Worm (Caenorhabditis elegans) whole organism, young adult: ENCODE results near the gene mrps-2.

Experiments
- B0019.2 ChIP-seq: fragments of 200-800 bp; sonication (Bioruptor generic); conservative IDR thresholded peaks from 2 replicates; pipeline ENCODE4 v1.3.6; 2022; ENCODE audit warnings: missing genetic modification reagents, missing genetic modification characterization, missing compliant biosample characterization
- C17E4.6 ChIP-seq: fragments of 200-800 bp; sonication (Bioruptor generic); IDR thresholded peaks from 2 replicates; pipeline ENCODE4 v1.3.6; 2022; ENCODE audit warnings: missing genetic modification reagents, missing genetic modification characterization, missing compliant biosample characterization
- F57C9.4 ChIP-seq: sonication (generic microtip); optimal IDR thresholded peaks from 2 replicates; lab custom pipeline; 2017; ENCODE audit warnings: mild to moderate bottlenecking, missing genetic modification characterization, missing compliant biosample characterization
- T07F8.4 ChIP-seq: sonication (generic microtip); optimal IDR thresholded peaks from 2 replicates; lab custom pipeline; 2016; ENCODE audit warnings: mild to moderate bottlenecking, missing genetic modification characterization, moderate library complexity, missing compliant biosample characterization
- T26A5.8 ChIP-seq: sonication (generic microtip); optimal IDR thresholded peaks from 2 replicates; lab custom pipeline; 2016; ENCODE audit warnings: missing genetic modification characterization, missing compliant biosample characterization
- Y67H2A.10 ChIP-seq: fragments of 200-800 bp; sonication (Bioruptor generic); conservative IDR thresholded peaks from 2 replicates; pipeline ENCODE4 v1.3.6; 2022; ENCODE audit warnings: missing genetic modification reagents, missing genetic modification characterization, missing compliant biosample characterization
- akir-1 ChIP-seq: fragments of 200-800 bp; sonication (Bioruptor generic); optimal IDR thresholded peaks from 2 replicates; lab custom pipeline; 2018; ENCODE audit warnings: mild to moderate bottlenecking, missing genetic modification characterization, moderate library complexity, missing compliant biosample characterization
- ama-1 ChIP-seq, 3 experiments: fragments of 150-350 bp in 1 of 3; sonication (generic microtip) in 2 of 3; optimal IDR thresholded peaks; 2 replicates each; lab custom pipeline; 2014 to 2018; ENCODE audit warnings: missing biosample characterization in 2 of 3, missing genetic modification characterization in 2 of 3, missing genetic modification reagents in 2 of 3
- athp-1 ChIP-seq: sonication (generic microtip); optimal IDR thresholded peaks from 2 replicates; lab custom pipeline; 2017; ENCODE audit warnings: mild to moderate bottlenecking, missing genetic modification characterization, missing compliant biosample characterization
- attf-5 ChIP-seq: fragments of 200-800 bp; sonication (Bioruptor generic); optimal IDR thresholded peaks from 2 replicates; lab custom pipeline; 2018; ENCODE audit warnings: mild to moderate bottlenecking, missing genetic modification characterization, missing compliant biosample characterization
- attf-6 ChIP-seq: fragments of 200-800 bp; sonication (Bioruptor generic); IDR thresholded peaks from 2 replicates; pipeline ENCODE4 v1.3.6; 2022; ENCODE audit warnings: missing genetic modification reagents, missing genetic modification characterization, missing compliant biosample characterization
- ccch-3 ChIP-seq: fragments of 200-800 bp; sonication (Bioruptor generic); optimal IDR thresholded peaks from 2 replicates; lab custom pipeline; 2018; ENCODE audit warnings: mild to moderate bottlenecking, missing genetic modification characterization, missing compliant biosample characterization
- cebp-2 ChIP-seq: fragments of 200-800 bp; sonication (Bioruptor generic); IDR thresholded peaks from 2 replicates; pipeline ENCODE4 v1.3.6; 2022; ENCODE audit warnings: missing genetic modification characterization, missing compliant biosample characterization
- ceh-100 ChIP-seq: fragments of 200-800 bp; sonication (Bioruptor generic); IDR thresholded peaks from 2 replicates; pipeline ENCODE4 v1.3.6; 2022; ENCODE audit warnings: missing genetic modification reagents, missing genetic modification characterization, missing compliant biosample characterization
- ceh-27 ChIP-seq: fragments of 200-800 bp; sonication (Bioruptor generic); optimal IDR thresholded peaks from 2 replicates; lab custom pipeline; 2018; ENCODE audit warnings: mild to moderate bottlenecking, missing genetic modification characterization, moderate library complexity, missing compliant biosample characterization
- ceh-58 ChIP-seq: fragments of 200-800 bp; sonication (Bioruptor generic); IDR thresholded peaks from 2 replicates; pipeline ENCODE4 v1.3.6; 2022; ENCODE audit warnings: missing genetic modification characterization, missing compliant biosample characterization
- dox-1 ChIP-seq: fragments of 200-800 bp; sonication (Bioruptor generic); IDR thresholded peaks from 2 replicates; pipeline ENCODE4 v1.3.6; 2022; ENCODE audit warnings: missing genetic modification reagents, missing genetic modification characterization, missing compliant biosample characterization
- dpl-1 ChIP-seq: fragments of 150-350 bp; optimal IDR thresholded peaks from 2 replicates; lab custom pipeline; 2014; ENCODE audit warnings: missing biosample characterization, missing genetic modification reagents, missing genetic modification characterization
- egl-18 ChIP-seq: fragments of 200-800 bp; sonication (Bioruptor generic); IDR thresholded peaks from 2 replicates; pipeline ENCODE4 v1.3.6; 2022; ENCODE audit warnings: missing genetic modification reagents, missing genetic modification characterization, missing compliant biosample characterization
- fkh-3 ChIP-seq: sonication (generic microtip); optimal IDR thresholded peaks from 2 replicates; lab custom pipeline; 2016; ENCODE audit warnings: mild to moderate bottlenecking, missing genetic modification characterization, missing compliant biosample characterization
- let-607 ChIP-seq, 2 experiments: fragments of 200-800 bp in 1 of 2; sonication (Bioruptor generic) in 1 of 2; sonication (generic microtip) in 1 of 2; optimal IDR thresholded peaks; 2 replicates each; lab custom pipeline; 2016 to 2018; ENCODE audit warnings: mild to moderate bottlenecking in 2 of 2, missing compliant biosample characterization in 2 of 2, missing genetic modification characterization in 2 of 2, moderate library complexity in 2 of 2, missing genotype in 1 of 2
- lin-35 ChIP-seq, 3 experiments: fragments of 150-350 bp in 2 of 3; sonication (generic microtip) in 1 of 3; optimal IDR thresholded peaks; 2 replicates each; lab custom pipeline; 2014 to 2018; ENCODE audit warnings: missing biosample characterization in 3 of 3, missing genetic modification characterization in 3 of 3, missing genetic modification reagents in 3 of 3
- lir-1 ChIP-seq: fragments of 200-800 bp; sonication (Bioruptor generic); conservative IDR thresholded peaks from 2 replicates; pipeline ENCODE4 v1.3.6; 2022; ENCODE audit warnings: missing genetic modification reagents, missing genetic modification characterization, missing compliant biosample characterization
- madf-3 ChIP-seq: fragments of 200-800 bp; sonication (Bioruptor generic); IDR thresholded peaks from 2 replicates; pipeline ENCODE4 v1.3.6; 2022; ENCODE audit warnings: missing genetic modification reagents, missing genetic modification characterization, missing compliant biosample characterization
- madf-6 ChIP-seq: fragments of 200-800 bp; sonication (Bioruptor generic); IDR thresholded peaks from 2 replicates; pipeline ENCODE4 v1.3.6; 2022; ENCODE audit warnings: missing genetic modification reagents, missing genetic modification characterization, missing compliant biosample characterization
- mcd-1 ChIP-seq: fragments of 200-800 bp; sonication (Bioruptor generic); IDR thresholded peaks from 2 replicates; pipeline ENCODE4 v1.3.6; 2022; ENCODE audit warnings: missing genetic modification reagents, missing genetic modification characterization, missing compliant biosample characterization
- mel-28 ChIP-seq: sonication (generic microtip); optimal IDR thresholded peaks from 2 replicates; lab custom pipeline; 2016; ENCODE audit warnings: borderline replicate concordance, mild to moderate bottlenecking, missing genetic modification characterization, missing compliant biosample characterization
- mes-4 ChIP-seq: sonication (generic microtip); optimal IDR thresholded peaks from 2 replicates; lab custom pipeline; 2016; ENCODE audit warnings: missing genotype, missing genetic modification characterization, missing compliant biosample characterization
- mxl-1 ChIP-seq: sonication (generic microtip); optimal IDR thresholded peaks from 2 replicates; lab custom pipeline; 2016; ENCODE audit warnings: missing genetic modification characterization, missing compliant biosample characterization
- nhr-179 ChIP-seq: sonication (generic microtip); optimal IDR thresholded peaks from 2 replicates; lab custom pipeline; 2016; ENCODE audit warnings: mild to moderate bottlenecking, missing genetic modification characterization, missing compliant biosample characterization
- pha-4 ChIP-seq: fragments of 150-350 bp; sonication (generic microtip); optimal IDR thresholded peaks from 2 replicates; lab custom pipeline; 2014; ENCODE audit warnings: missing biosample characterization, missing genetic modification reagents, missing genetic modification characterization
- repo-1 ChIP-seq: sonication (generic microtip); optimal IDR thresholded peaks from 2 replicates; lab custom pipeline; 2017; ENCODE audit warnings: mild to moderate bottlenecking, missing genetic modification characterization, missing compliant biosample characterization
- sea-2 ChIP-seq: fragments of 200-800 bp; sonication (Bioruptor generic); IDR thresholded peaks from 2 replicates; pipeline ENCODE4 v1.3.6; 2022; ENCODE audit warnings: missing genetic modification characterization, missing compliant biosample characterization
- snpc-1.3 ChIP-seq: sonication (generic microtip); optimal IDR thresholded peaks from 2 replicates; lab custom pipeline; 2017; ENCODE audit warnings: missing genetic modification characterization, mild to moderate bottlenecking, missing compliant biosample characterization, antibody characterized with exemption, moderate library complexity, missing genotype, missing genetic modification reagents; ENCODE audit not compliant: insufficient read depth
- somi-1 ChIP-seq: fragments of 200-800 bp; sonication (Bioruptor generic); optimal IDR thresholded peaks from 2 replicates; lab custom pipeline; 2018; ENCODE audit warnings: mild to moderate bottlenecking, missing genetic modification characterization, missing compliant biosample characterization
- unc-130 ChIP-seq: sonication (generic microtip); optimal IDR thresholded peaks from 2 replicates; lab custom pipeline; 2016; ENCODE audit warnings: missing genetic modification reagents, missing genetic modification characterization, missing compliant biosample characterization
- ztf-18 ChIP-seq: sonication (generic microtip); optimal IDR thresholded peaks from 2 replicates; lab custom pipeline; 2016; ENCODE audit warnings: missing genotype, mild to moderate bottlenecking, missing genetic modification characterization, missing compliant biosample characterization

mrps-2 gene

DNA sequence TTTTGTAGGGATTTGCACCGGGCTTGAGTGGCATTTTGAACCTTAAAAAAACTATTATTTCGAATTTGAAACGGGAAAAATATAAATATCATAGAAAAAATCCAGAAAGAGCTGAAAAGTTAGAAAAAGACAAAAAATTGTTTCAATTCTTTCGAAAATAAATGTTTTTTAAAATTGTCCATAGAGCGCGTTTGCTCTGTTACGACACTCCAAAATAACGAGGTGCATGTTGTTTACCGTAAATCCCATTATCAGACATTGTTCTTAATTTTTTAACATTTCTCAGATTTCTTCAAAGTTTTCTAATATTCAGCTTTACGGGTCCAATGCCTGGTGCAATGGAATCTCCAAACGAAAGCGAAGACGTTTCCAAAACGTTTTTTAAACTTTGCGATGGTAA, 3.4 kb upstream of the mrps-2 start, which contains the start of the genes dnj-22 and natc-1 (continued):
- TF ChIP-seq C17E4.6 (GFP tag; lab: Robert Waterston, UW): no peak
- no peak for TF ChIP-seq lir-1 (GFP tag; lab: Robert Waterston, UW)
- no peak for TF ChIP-seq ceh-100
- TF ChIP-seq, all 124 proteins: peak for 18

DNA sequence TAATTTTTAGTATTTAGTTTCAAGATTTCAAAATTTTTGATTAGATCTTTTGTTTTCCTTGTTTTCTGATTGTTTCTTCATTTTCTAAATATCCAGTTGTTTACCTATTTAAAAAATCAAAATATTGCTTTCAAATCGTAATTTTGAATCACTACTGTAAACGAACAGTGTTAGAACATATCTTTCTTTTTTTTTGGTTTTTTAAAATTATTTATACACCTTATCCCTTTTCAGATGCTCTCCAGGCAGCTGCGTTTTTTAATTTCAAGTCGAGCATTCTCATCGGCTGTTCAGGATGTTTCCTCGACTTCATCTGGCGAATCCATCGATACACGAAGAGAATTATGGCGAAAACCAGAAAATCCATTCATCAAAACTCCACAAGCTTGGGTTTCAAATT, 1.5 kb downstream of the mrps-2 start, which contains the start of gene mrpl-4:
Gene mrpl-4, plus strand, starts transcription at position 235 of the 400 bp plus-strand sequence.
- TF ChIP-seq fkh-3 (tag; lab: Kevin White, UChicago) (no peak), attf-5 (GFP tag; lab: Kevin White, UChicago) (no peak)

DNA sequence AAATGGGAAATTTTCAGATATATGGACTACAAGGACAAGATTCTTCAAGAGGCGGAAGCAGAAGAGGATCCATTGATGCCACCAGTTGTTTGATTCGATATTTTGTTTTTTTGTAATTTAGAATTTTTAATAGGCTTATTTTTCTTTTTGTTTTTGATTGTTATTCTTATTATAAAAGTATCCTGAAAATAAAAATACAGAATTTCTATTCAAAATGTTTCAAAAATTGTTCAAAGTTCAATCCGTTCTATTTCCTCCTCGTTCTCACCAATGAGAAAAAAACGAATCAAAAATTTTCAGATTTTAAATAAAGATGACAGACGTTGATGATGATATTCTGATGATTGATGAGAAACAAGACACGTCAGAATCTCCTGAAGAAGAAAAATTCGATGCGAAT, 3.3 kb downstream of the mrps-2 start, which contains the start of gene phf-30:
Gene phf-30, plus strand, starts transcription at position 301 of the 400 bp plus-strand sequence.
- no peak for TF ChIP-seq ztf-18 (tag; lab: Kevin White, UChicago)
- no peak for TF ChIP-seq dpl-1 (GFP tag; lab: Kevin White, UChicago)
- no peak for TF ChIP-seq egl-18
- TF ChIP-seq ceh-27: no peak
- no peak for TF ChIP-seq F57C9.4 (tag; lab: Kevin White, UChicago)
- no peak for TF ChIP-seq athp-1
- TF ChIP-seq Y67H2A.10 (GFP tag; lab: Robert Waterston, UW): no peak
- no peak for TF ChIP-seq madf-6 (GFP tag; lab: Robert Waterston, UW)

DNA sequence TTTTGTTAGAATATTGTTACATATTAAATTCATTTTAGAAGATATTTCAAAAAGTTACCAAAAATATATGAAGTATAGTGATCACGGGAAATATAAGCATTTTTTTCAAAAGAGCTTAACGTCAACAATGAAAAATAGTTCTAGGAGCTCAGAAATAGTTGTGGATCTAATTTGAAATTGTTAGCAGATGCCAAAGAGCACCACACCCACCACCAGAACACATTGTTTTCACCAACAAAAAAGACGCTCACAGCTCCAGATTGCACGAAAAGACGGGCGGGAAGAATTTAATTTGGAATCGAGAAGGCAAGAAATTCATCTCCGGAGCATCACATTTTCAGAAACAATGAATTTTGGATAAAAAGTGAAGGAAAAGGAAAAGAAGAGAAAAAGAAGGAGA, 5.4 kb downstream of the mrps-2 start, which contains the start of gene gplb-1:
Gene gplb-1, minus strand, starts transcription at position 337 of the 400 bp plus-strand sequence.
- no peak for TF ChIP-seq pha-4
- TF ChIP-seq B0019.2 (GFP tag; lab: Robert Waterston, UW): no peak

DNA sequence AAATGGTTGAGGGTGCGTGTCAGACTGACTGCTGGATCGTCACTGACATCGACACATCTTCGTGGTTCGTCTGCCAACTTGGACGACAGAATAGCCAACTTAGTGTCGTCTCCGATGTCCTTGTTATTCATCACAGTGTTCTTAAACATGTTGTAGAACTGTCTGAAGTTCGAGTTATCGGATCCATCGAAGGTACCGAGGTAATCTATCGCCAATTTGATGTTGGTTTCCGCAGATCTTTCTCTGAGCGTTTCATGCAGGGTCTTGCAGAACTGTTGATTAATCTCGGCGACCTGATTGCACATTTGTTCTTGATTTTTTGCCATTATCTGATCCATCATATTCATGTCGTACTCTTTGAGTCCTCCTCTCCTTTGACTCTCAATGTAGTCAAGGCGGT, 15.8 kb downstream of the mrps-2 start:
- TF ChIP-seq mel-28 (tag; lab: Kevin White, UChicago): no peak
- TF ChIP-seq fkh-3 (tag; lab: Kevin White, UChicago): no peak
- TF ChIP-seq somi-1 (GFP tag; lab: Kevin White, UChicago): no peak
- no peak for TF ChIP-seq snpc-1.3 (tag; lab: Kevin White, UChicago)
- no peak for TF ChIP-seq mes-4 (tag; lab: Kevin White, UChicago)
- TF ChIP-seq ceh-100: no peak
- no peak for TF ChIP-seq mcd-1 (GFP tag; lab: Robert Waterston, UW)
- TF ChIP-seq cebp-2 (GFP tag; lab: Robert Waterston, UW): no peak

DNA sequence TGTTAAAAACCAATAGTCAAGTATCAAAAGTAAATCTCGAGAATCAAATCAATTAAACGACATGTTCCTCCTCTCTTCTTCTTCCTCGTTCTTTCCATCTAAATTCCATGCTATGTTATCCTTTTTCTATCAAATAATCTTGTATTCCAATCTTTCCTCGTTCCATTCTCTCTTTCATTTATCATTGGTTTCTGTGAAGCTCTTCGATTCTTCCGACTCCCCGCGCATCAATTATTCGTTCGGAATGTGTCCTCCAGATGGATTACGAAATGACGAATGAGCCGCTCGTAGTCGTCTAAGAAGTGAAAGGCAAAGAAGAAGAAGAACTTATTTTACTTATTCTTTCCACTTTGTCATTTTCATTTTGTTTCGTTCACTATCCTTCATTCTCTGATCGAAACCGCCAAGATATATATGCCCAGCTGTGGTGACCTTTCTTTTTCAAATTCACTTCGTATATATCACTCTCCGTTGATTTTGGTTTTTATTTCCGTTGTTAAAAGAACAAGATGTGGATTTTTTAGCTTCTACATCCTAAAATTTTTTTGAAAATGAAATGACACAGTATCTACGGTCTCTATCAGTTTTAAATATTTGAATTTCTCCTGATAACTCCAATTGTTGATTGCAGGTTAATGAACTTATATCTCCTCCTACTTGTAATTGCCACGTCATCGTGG, 28.9 kb downstream of the mrps-2 start, which contains the start of gene pxn-1:
Gene pxn-1, plus strand, starts transcription at position 630 of the 680 bp plus-strand sequence.
- TF ChIP-seq ceh-58 (no peak), madf-3 (no peak), ccch-3 (no peak), let-607 (tag; optimal IDR thresholded peaks at IDR 0.05; lab: Kevin White, UChicago) (no peak), ceh-27 (no peak), lin-35 (GFP tag; optimal IDR thresholded peaks at IDR 0.05; lab: Kevin White, UChicago) (no peak), B0019.2 (GFP tag; lab: Robert Waterston, UW) (no peak), nhr-179 (no peak), akir-1 (no peak), repo-1 (tag; lab: Kevin White, UChicago) (no peak), mxl-1 (tag; lab: Kevin White, UChicago) (no peak), dox-1 (GFP tag; lab: Robert Waterston, UW) (no peak), madf-6 (GFP tag; lab: Robert Waterston, UW) (no peak), snpc-1.3 (tag; lab: Kevin White, UChicago) (no peak), ama-1 (optimal IDR thresholded peaks at IDR 0.05; lab: Kevin White, UChicago) (no peak), ama-1 (GFP tag; optimal IDR thresholded peaks at IDR 0.05; lab: Kevin White, UChicago) (no peak), T26A5.8 (tag; lab: Kevin White, UChicago) (no peak), attf-6 (GFP tag; lab: Robert Waterston, UW) (no peak), unc-130 (GFP tag; lab: Kevin White, UChicago) (no peak), sea-2 (GFP tag; lab: Robert Waterston, UW) (no peak), T07F8.4 (tag; lab: Kevin White, UChicago) (no peak)
